Worm (Caenorhabditis elegans) whole organism, young adult: ENCODE data around the gene C36A4.4.

Experiments
- B0336.3 ChIP-seq: fragments of 200-800 bp; sonication (Bioruptor generic); IDR thresholded peaks from 2 replicates; pipeline ENCODE4 v1.3.6; 2022; ENCODE audit warnings: missing genetic modification characterization, missing compliant biosample characterization
- C17E4.6 ChIP-seq: fragments of 200-800 bp; sonication (Bioruptor generic); IDR thresholded peaks from 2 replicates; pipeline ENCODE4 v1.3.6; 2022; ENCODE audit warnings: missing genetic modification reagents, missing genetic modification characterization, missing compliant biosample characterization
- F10E7.11 ChIP-seq: sonication (generic microtip); optimal IDR thresholded peaks from 2 replicates; lab custom pipeline; 2017; ENCODE audit warnings: mild to moderate bottlenecking, missing genetic modification characterization, moderate library complexity, missing compliant biosample characterization
- F23B12.7 ChIP-seq: sonication (generic microtip); optimal IDR thresholded peaks from 2 replicates; lab custom pipeline; 2017; ENCODE audit warnings: missing genetic modification characterization, mild to moderate bottlenecking, missing compliant biosample characterization, antibody characterized with exemption, moderate library complexity; ENCODE audit not compliant: insufficient read depth
- F33H1.4 ChIP-seq: fragments of 200-800 bp; sonication (Bioruptor generic); IDR thresholded peaks from 2 replicates; pipeline ENCODE4 v1.3.6; 2022; ENCODE audit warnings: missing genetic modification reagents, missing genetic modification characterization, missing compliant biosample characterization
- F37B4.10 ChIP-seq: fragments of 200-800 bp; sonication (Bioruptor generic); IDR thresholded peaks from 2 replicates; pipeline ENCODE4 v1.3.6; 2022; ENCODE audit warnings: missing genetic modification characterization, missing compliant biosample characterization
- F55B11.4 ChIP-seq: sonication (generic microtip); optimal IDR thresholded peaks from 2 replicates; lab custom pipeline; 2016; ENCODE audit warnings: missing compliant biosample characterization, missing genetic modification characterization, borderline replicate concordance; ENCODE audit not compliant: insufficient read depth
- F57A8.1 ChIP-seq: fragments of 200-800 bp; sonication (Bioruptor generic); optimal IDR thresholded peaks from 2 replicates; lab custom pipeline; 2018; ENCODE audit warnings: mild to moderate bottlenecking, missing genetic modification characterization, moderate library complexity, missing compliant biosample characterization
- F57C9.4 ChIP-seq: sonication (generic microtip); optimal IDR thresholded peaks from 2 replicates; lab custom pipeline; 2017; ENCODE audit warnings: mild to moderate bottlenecking, missing genetic modification characterization, missing compliant biosample characterization
- K11D2.4 ChIP-seq: fragments of 200-800 bp; sonication (Bioruptor generic); IDR thresholded peaks from 2 replicates; pipeline ENCODE4 v1.3.6; 2022; ENCODE audit warnings: missing genetic modification reagents, missing genetic modification characterization, missing compliant biosample characterization
- T26A5.8 ChIP-seq: sonication (generic microtip); optimal IDR thresholded peaks from 2 replicates; lab custom pipeline; 2016; ENCODE audit warnings: missing genetic modification characterization, missing compliant biosample characterization
- Y53F4B.3 ChIP-seq: fragments of 200-800 bp; sonication (Bioruptor generic); IDR thresholded peaks from 2 replicates; pipeline ENCODE4 v1.3.6; 2022; ENCODE audit warnings: missing genetic modification reagents, missing genetic modification characterization, missing compliant biosample characterization
- Y56A3A.18 ChIP-seq: fragments of 200-800 bp; sonication (Bioruptor generic); IDR thresholded peaks from 2 replicates; pipeline ENCODE4 v1.3.6; 2022; ENCODE audit warnings: missing genetic modification reagents, missing genetic modification characterization, missing compliant biosample characterization
- Y67H2A.10 ChIP-seq: fragments of 200-800 bp; sonication (Bioruptor generic); conservative IDR thresholded peaks from 2 replicates; pipeline ENCODE4 v1.3.6; 2022; ENCODE audit warnings: missing genetic modification reagents, missing genetic modification characterization, missing compliant biosample characterization
- Y95B8A.8 ChIP-seq: fragments of 200-800 bp; sonication (Bioruptor generic); IDR thresholded peaks from 2 replicates; pipeline ENCODE4 v1.3.6; 2022; ENCODE audit warnings: missing genetic modification reagents, missing genetic modification characterization, missing compliant biosample characterization
- attf-3 ChIP-seq: fragments of 200-800 bp; sonication (Bioruptor generic); conservative IDR thresholded peaks from 2 replicates; pipeline ENCODE4 v1.3.6; 2022; ENCODE audit warnings: missing genetic modification reagents, missing genetic modification characterization, missing compliant biosample characterization
- ccch-3 ChIP-seq: fragments of 200-800 bp; sonication (Bioruptor generic); optimal IDR thresholded peaks from 2 replicates; lab custom pipeline; 2018; ENCODE audit warnings: mild to moderate bottlenecking, missing genetic modification characterization, missing compliant biosample characterization
- ceh-27 ChIP-seq: fragments of 200-800 bp; sonication (Bioruptor generic); optimal IDR thresholded peaks from 2 replicates; lab custom pipeline; 2018; ENCODE audit warnings: mild to moderate bottlenecking, missing genetic modification characterization, moderate library complexity, missing compliant biosample characterization
- ceh-79 ChIP-seq: sonication (generic microtip); optimal IDR thresholded peaks from 2 replicates; lab custom pipeline; 2017; ENCODE audit warnings: mild to moderate bottlenecking, missing genetic modification characterization, missing compliant biosample characterization
- chd-7 ChIP-seq: sonication (generic microtip); optimal IDR thresholded peaks from 2 replicates; lab custom pipeline; 2016; ENCODE audit warnings: mild to moderate bottlenecking, missing genetic modification characterization, moderate library complexity, missing compliant biosample characterization
- die-1 ChIP-seq: sonication (generic microtip); optimal IDR thresholded peaks from 2 replicates; lab custom pipeline; 2016; ENCODE audit warnings: missing genotype, mild to moderate bottlenecking, missing genetic modification characterization, missing compliant biosample characterization
- dox-1 ChIP-seq: fragments of 200-800 bp; sonication (Bioruptor generic); IDR thresholded peaks from 2 replicates; pipeline ENCODE4 v1.3.6; 2022; ENCODE audit warnings: missing genetic modification reagents, missing genetic modification characterization, missing compliant biosample characterization
- dpff-1 ChIP-seq: sonication (generic microtip); optimal IDR thresholded peaks from 2 replicates; lab custom pipeline; 2017; ENCODE audit warnings: mild to moderate bottlenecking, missing genetic modification characterization, missing compliant biosample characterization
- dpl-1 ChIP-seq: fragments of 150-350 bp; optimal IDR thresholded peaks from 2 replicates; lab custom pipeline; 2014; ENCODE audit warnings: missing biosample characterization, missing genetic modification reagents, missing genetic modification characterization
- ekl-4 ChIP-seq: fragments of 200-800 bp; sonication (Bioruptor generic); IDR thresholded peaks from 2 replicates; pipeline ENCODE4 v1.3.6; 2022; ENCODE audit warnings: missing genetic modification reagents, missing genetic modification characterization, missing compliant biosample characterization
- gei-17 ChIP-seq: fragments of 200-800 bp; sonication (Bioruptor generic); optimal IDR thresholded peaks from 2 replicates; lab custom pipeline; 2018; ENCODE audit warnings: mild to moderate bottlenecking, missing genetic modification characterization, missing compliant biosample characterization
- him-1 ChIP-seq: sonication (generic microtip); optimal IDR thresholded peaks from 2 replicates; lab custom pipeline; 2016; ENCODE audit warnings: missing genotype, missing genetic modification reagents, missing genetic modification characterization, missing compliant biosample characterization
- hmg-1.2 ChIP-seq: fragments of 200-800 bp; sonication (Bioruptor generic); IDR thresholded peaks from 2 replicates; pipeline ENCODE4 v1.3.6; 2022; ENCODE audit warnings: missing genetic modification reagents, missing genetic modification characterization, missing compliant biosample characterization
- let-526 ChIP-seq: fragments of 200-800 bp; sonication (Bioruptor generic); IDR thresholded peaks from 2 replicates; pipeline ENCODE4 v1.3.6; 2022; ENCODE audit warnings: missing genetic modification reagents, missing genetic modification characterization, missing compliant biosample characterization
- lin-26 ChIP-seq: fragments of 200-800 bp; sonication (Bioruptor generic); IDR thresholded peaks from 2 replicates; pipeline ENCODE4 v1.3.6; 2022; ENCODE audit warnings: missing genetic modification reagents, missing genetic modification characterization, missing compliant biosample characterization
- lin-54 ChIP-seq: fragments of 200-800 bp; sonication (Bioruptor generic); optimal IDR thresholded peaks from 2 replicates; lab custom pipeline; 2018; ENCODE audit warnings: mild to moderate bottlenecking, missing genetic modification characterization, missing compliant biosample characterization
- lir-1 ChIP-seq: fragments of 200-800 bp; sonication (Bioruptor generic); conservative IDR thresholded peaks from 2 replicates; pipeline ENCODE4 v1.3.6; 2022; ENCODE audit warnings: missing genetic modification reagents, missing genetic modification characterization, missing compliant biosample characterization
- madf-8 ChIP-seq: fragments of 200-800 bp; sonication (Bioruptor generic); conservative IDR thresholded peaks from 2 replicates; pipeline ENCODE4 v1.3.6; 2022; ENCODE audit warnings: missing genetic modification reagents, missing genetic modification characterization, missing compliant biosample characterization
- nhr-120 ChIP-seq: fragments of 200-800 bp; sonication (Bioruptor generic); IDR thresholded peaks from 2 replicates; pipeline ENCODE4 v1.3.6; 2022; ENCODE audit warnings: missing genetic modification characterization, missing compliant biosample characterization
- pbrm-1 ChIP-seq: fragments of 200-800 bp; sonication (Bioruptor generic); IDR thresholded peaks from 2 replicates; pipeline ENCODE4 v1.3.6; 2022; ENCODE audit warnings: missing genetic modification reagents, missing genetic modification characterization, missing compliant biosample characterization
- repo-1 ChIP-seq: sonication (generic microtip); optimal IDR thresholded peaks from 2 replicates; lab custom pipeline; 2017; ENCODE audit warnings: mild to moderate bottlenecking, missing genetic modification characterization, missing compliant biosample characterization
- rpc-1 ChIP-seq, 2 experiments: fragments of 150-350 bp in 1 of 2; sonication (generic microtip) in 1 of 2; optimal IDR thresholded peaks; 2 replicates each; lab custom pipeline; 2014 to 2018; ENCODE audit warnings: missing biosample characterization in 1 of 2, missing genetic modification characterization in 1 of 2, missing genetic modification reagents in 1 of 2, missing genotype in 1 of 2
- sdz-38 ChIP-seq: sonication (generic microtip); optimal IDR thresholded peaks from 2 replicates; lab custom pipeline; 2016; ENCODE audit warnings: missing genotype, missing genetic modification characterization, missing compliant biosample characterization
- sea-2 ChIP-seq: fragments of 200-800 bp; sonication (Bioruptor generic); IDR thresholded peaks from 2 replicates; pipeline ENCODE4 v1.3.6; 2022; ENCODE audit warnings: missing genetic modification characterization, missing compliant biosample characterization
- snpc-1.1 ChIP-seq: sonication (generic microtip); optimal IDR thresholded peaks from 2 replicates; lab custom pipeline; 2017; ENCODE audit warnings: missing genetic modification characterization, mild to moderate bottlenecking, missing compliant biosample characterization, antibody characterized with exemption, moderate library complexity, missing genotype, missing genetic modification reagents; ENCODE audit not compliant: insufficient read depth
- snpc-4 ChIP-seq, 5 experiments: fragments of 150-350 bp in 1 of 5; sonication (generic microtip) in 4 of 5; optimal IDR thresholded peaks; 2 replicates each; lab custom pipeline; 2014 to 2018; ENCODE audit warnings: missing genetic modification characterization in 5 of 5, missing biosample characterization in 3 of 5, antibody characterized with exemption in 2 of 5, mild to moderate bottlenecking in 2 of 5, missing compliant biosample characterization in 2 of 5, missing genotype in 2 of 5, moderate library complexity in 2 of 5, missing genetic modification reagents in 1 of 5
- unc-130 ChIP-seq: sonication (generic microtip); optimal IDR thresholded peaks from 2 replicates; lab custom pipeline; 2016; ENCODE audit warnings: missing genetic modification reagents, missing genetic modification characterization, missing compliant biosample characterization
- unc-62 ChIP-seq: fragments of 150-350 bp; optimal IDR thresholded peaks from 2 replicates; lab custom pipeline; 2014; ENCODE audit warnings: missing biosample characterization, missing genetic modification reagents, missing genetic modification characterization
- zim-3 ChIP-seq: sonication (generic microtip); optimal IDR thresholded peaks from 2 replicates; lab custom pipeline; 2017; ENCODE audit warnings: mild to moderate bottlenecking, missing genetic modification characterization, moderate library complexity, missing compliant biosample characterization
- ztf-22 ChIP-seq: fragments of 200-800 bp; sonication (Bioruptor generic); optimal IDR thresholded peaks from 2 replicates; lab custom pipeline; 2018; ENCODE audit warnings: mild to moderate bottlenecking, missing genetic modification characterization, moderate library complexity, missing compliant biosample characterization
- ztf-26 ChIP-seq: sonication (generic microtip); optimal IDR thresholded peaks from 2 replicates; lab custom pipeline; 2017; ENCODE audit warnings: missing genetic modification characterization, missing compliant biosample characterization
- ztf-28 ChIP-seq: fragments of 200-800 bp; sonication (Bioruptor generic); IDR thresholded peaks from 2 replicates; pipeline ENCODE4 v1.3.6; 2022; ENCODE audit warnings: missing genetic modification reagents, missing genetic modification characterization, missing compliant biosample characterization

The C36A4.4 gene

ce11 chrIII:3801379-3801894 is 42.0 kb downstream of the C36A4.4 start (continued):
- TF ChIP-seq nhr-120 (GFP tag; lab: Robert Waterston, UW) (no peak), chd-7 (tag; lab: Kevin White, UChicago) (peak; percentile 90), hmg-1.2 (GFP tag; lab: Robert Waterston, UW) (peak; percentile 93), sea-2 (GFP tag; lab: Robert Waterston, UW) (peak; percentile 44; the same call in 1 of the 2 replicates), ztf-28 (GFP tag; lab: Robert Waterston, UW) (no peak), repo-1 (tag; lab: Kevin White, UChicago) (peak; percentile 69), dox-1 (peak; percentile 79), attf-3 (GFP tag; lab: Robert Waterston, UW) (no peak), ccch-3 (GFP tag; lab: Kevin White, UChicago) (no peak), F37B4.10 (GFP tag; lab: Robert Waterston, UW) (no peak), Y95B8A.8 (no peak), K11D2.4 (GFP tag; lab: Robert Waterston, UW) (peak; percentile 89), rpc-1 (optimal IDR thresholded peaks at IDR 0.05; lab: Kevin White, UChicago) (no peak), rpc-1 (tag; optimal IDR thresholded peaks at IDR 0.05; lab: Kevin White, UChicago) (no peak), snpc-4 (GFP tag; optimal IDR thresholded peaks at IDR 0.05; lab: Kevin White, UChicago) (peak; percentile 25), snpc-4 (tag; optimal IDR thresholded peaks at IDR 0.05; lab: Kevin White, UChicago) (peak in 3 of 4 experiments; percentile 49 to 78 (median 64)), him-1 (no peak), die-1 (tag; lab: Kevin White, UChicago) (peak; percentile 64), snpc-1.1 (tag; lab: Kevin White, UChicago) (peak; percentile 5), F55B11.4 (tag; lab: Kevin White, UChicago) (no peak), ekl-4 (GFP tag; lab: Robert Waterston, UW) (peak; percentile 91), dpff-1 (tag; lab: Kevin White, UChicago) (peak; percentile 53), unc-130 (GFP tag; lab: Kevin White, UChicago) (peak; percentile 2), gei-17 (GFP tag; lab: Kevin White, UChicago) (peak; percentile 72), T26A5.8 (tag; lab: Kevin White, UChicago) (no peak), F23B12.7 (no peak), F33H1.4 (no peak), madf-8 (GFP tag; lab: Robert Waterston, UW) (no peak), pbrm-1 (GFP tag; lab: Robert Waterston, UW) (peak; percentile 84), F57A8.1 (no peak), sdz-38 (tag; lab: Kevin White, UChicago) (no peak), lir-1 (GFP tag; lab: Robert Waterston, UW) (no peak; the same call in 1 of the 2 replicates), ztf-22 (GFP tag; lab: Kevin White, UChicago) (peak; percentile 54), lin-54 (GFP tag; lab: Kevin White, UChicago) (peak; percentile 77), zim-3 (tag; lab: Kevin White, UChicago) (no peak), B0336.3 (GFP tag; lab: Robert Waterston, UW) (peak; percentile 90), unc-62 (peak; percentile 83), F57C9.4 (tag; lab: Kevin White, UChicago) (no peak), Y67H2A.10 (GFP tag; lab: Robert Waterston, UW) (no peak; the same call in 1 of the 2 replicates), F10E7.11 (peak; percentile 43), let-526 (GFP tag; lab: Robert Waterston, UW) (peak; percentile 84), Y53F4B.3 (no peak), ztf-26 (tag; lab: Kevin White, UChicago) (peak; percentile 94), lin-26 (peak; percentile 70; the same call in 1 of the 2 replicates), Y56A3A.18 (GFP tag; lab: Robert Waterston, UW) (0 out of 2 replicates have a peak, but pooled peaks have one; percentile 61), dpl-1 (GFP tag; lab: Kevin White, UChicago) (no peak), C17E4.6 (GFP tag; lab: Robert Waterston, UW) (0 out of 2 replicates have a peak, but pooled peaks have one; percentile 56), ceh-27 (peak; percentile 93), ceh-79 (tag; lab: Kevin White, UChicago) (no peak)
